Fruit fly (Drosophila melanogaster): Measurements from ENCODE around the gene mei-217.

Gene mei-217

dm6 chrX:17107401-17107916, 35.3 kb downstream of the mei-217 start, which contains the start of gene CG5004 (continued):
- TF ChIP-seq Asciz (GFP tag; optimal IDR thresholded peaks at IDR 0.05) (no peak), kah (GFP tag; optimal IDR thresholded peaks at IDR 0.05) (peak; percentile 16), ato (GFP tag; IDR thresholded peaks at IDR 0.05; ENCODE audit: partially characterized antibody) (peak; percentile 49; the same call in 1 of the 2 replicates), CG10431 (GFP tag; optimal IDR thresholded peaks at IDR 0.05) (peak; percentile 51), CG34422 (GFP tag; IDR thresholded peaks at IDR 0.05) (peak; percentile 78; the same call in 1 of the 3 replicates), CG17568 (GFP tag; optimal IDR thresholded peaks at IDR 0.05) (peak; percentile 52), CG12155 (GFP tag; optimal IDR thresholded peaks at IDR 0.05) (no peak), CTCF (GFP tag; optimal IDR thresholded peaks at IDR 0.05) (no peak), CG33213 (GFP tag; optimal IDR thresholded peaks at IDR 0.05) (peak; percentile 19), jing (GFP tag; optimal IDR thresholded peaks at IDR 0.05) (no peak)

dm6 chrX:17106153-17106700, 36.6 kb downstream of the mei-217 start:
- peak; percentile 25 for TF ChIP-seq CG15514 (GFP tag; optimal IDR thresholded peaks at IDR 0.05)
- no peak for TF ChIP-seq HHEX (GFP tag; optimal IDR thresholded peaks at IDR 0.05)
- no peak for TF ChIP-seq CG2678 (tag; optimal IDR thresholded peaks at IDR 0.05)
- TF ChIP-seq hb (GFP tag; IDR thresholded peaks at IDR 0.05; ENCODE audit: partially characterized antibody), result peak; percentile 35; the same call in 1 of the 3 replicates
- 0 out of 4 replicates have a peak, but pooled peaks have one; percentile 22 for TF ChIP-seq chinmo (GFP tag; IDR thresholded peaks at IDR 0.05; ENCODE audit: partially characterized antibody)
- TF ChIP-seq CG14860 (GFP tag; IDR thresholded peaks at IDR 0.05; ENCODE audit: partially characterized antibody), result no peak
- TF ChIP-seq Med (GFP tag), result peak; percentile 9
- TF ChIP-seq CG16813 (GFP tag; IDR thresholded peaks at IDR 0.05; ENCODE audit: partially characterized antibody), result peak; percentile 61
- TF ChIP-seq sob (GFP tag; IDR thresholded peaks at IDR 0.05), result no peak
- no peak for TF ChIP-seq Xbp1 (GFP tag; optimal IDR thresholded peaks at IDR 0.05)
- TF ChIP-seq CG12104 (GFP tag; optimal IDR thresholded peaks at IDR 0.05), result no peak
- peak; percentile 40; the same call in 2 of the 3 replicates for TF ChIP-seq HLH4C (GFP tag; IDR thresholded peaks at IDR 0.05; ENCODE audit: partially characterized antibody)
- no peak for TF ChIP-seq Atf6 (GFP tag; IDR thresholded peaks at IDR 0.05)
- TF ChIP-seq Dll (GFP tag; IDR thresholded peaks at IDR 0.05; ENCODE audit: partially characterized antibody), result peak; percentile 66
- TF ChIP-seq CG10543 (GFP tag; optimal IDR thresholded peaks at IDR 0.05), result no peak
- no peak for TF ChIP-seq Oli (tag; optimal IDR thresholded peaks at IDR 0.05)
- peak; percentile 30 for TF ChIP-seq hbn (GFP tag; IDR thresholded peaks at IDR 0.05; ENCODE audit: partially characterized antibody)
- 0 out of 2 replicates have a peak, but pooled peaks have one; percentile 12 for TF ChIP-seq CG2129 (GFP tag; IDR thresholded peaks at IDR 0.05; ENCODE audit: partially characterized antibody)
- no peak for TF ChIP-seq Chrac-16 (GFP tag; optimal IDR thresholded peaks at IDR 0.05)
- peak; percentile 73 for TF ChIP-seq E2f2 (GFP tag; IDR thresholded peaks at IDR 0.05)
- TF ChIP-seq amos (GFP tag; IDR thresholded peaks at IDR 0.05; ENCODE audit: partially characterized antibody), result peak; percentile 56; the same call in 1 of the 2 replicates
- no peak for TF ChIP-seq CG9817 (tag; optimal IDR thresholded peaks at IDR 0.05)
- peak; percentile 69 for TF ChIP-seq CG13287 (GFP tag; IDR thresholded peaks at IDR 0.05; ENCODE audit: partially characterized antibody)
- TF ChIP-seq Dp (GFP tag; optimal IDR thresholded peaks at IDR 0.05), result peak; percentile 64
- TF ChIP-seq pzg (GFP tag; optimal IDR thresholded peaks at IDR 0.05), result peak; percentile 33
- no peak for TF ChIP-seq E2f1 (GFP tag; IDR thresholded peaks at IDR 0.05)
- TF ChIP-seq unc-4 (GFP tag; IDR thresholded peaks at IDR 0.05; ENCODE audit: partially characterized antibody), result peak; percentile 52
- TF ChIP-seq gce (GFP tag; IDR thresholded peaks at IDR 0.05), result no peak
- TF ChIP-seq CG12236 (GFP tag; optimal IDR thresholded peaks at IDR 0.05), result no peak
- TF ChIP-seq stwl (tag; optimal IDR thresholded peaks at IDR 0.05), result peak; percentile 55
- TF ChIP-seq sna (GFP tag; IDR thresholded peaks at IDR 0.05; ENCODE audit: partially characterized antibody), result peak; percentile 52; the same call in 1 of the 2 replicates
- peak; percentile 31; the same call in 1 of the 2 replicates for TF ChIP-seq inv (GFP tag; IDR thresholded peaks at IDR 0.05; ENCODE audit: partially characterized antibody)
- TF ChIP-seq grau (tag; optimal IDR thresholded peaks at IDR 0.05), result no peak
- TF ChIP-seq Hmx (GFP tag; optimal IDR thresholded peaks at IDR 0.05), result no peak
- TF ChIP-seq CG8290 (GFP tag; optimal IDR thresholded peaks at IDR 0.05), result peak; percentile 21
- TF ChIP-seq CG8290 (tag; optimal IDR thresholded peaks at IDR 0.05), result no peak
- TF ChIP-seq Hr3 (GFP tag; optimal IDR thresholded peaks at IDR 0.05), result no peak
